Worm (Caenorhabditis elegans): ENCODE data around the gene K10C9.7.

K10C9.7 gene

ce11 chrV:1060219-1060863, 7.0 kb downstream of the K10C9.7 start (continued):
- TF ChIP-seq dpl-1 (GFP tag; optimal IDR thresholded peaks at IDR 0.05) (peak in 1 of 3 experiments; percentile 30), rnt-1 (tag; optimal IDR thresholded peaks at IDR 0.05) (peak; percentile 47), efl-3 (GFP tag; optimal IDR thresholded peaks at IDR 0.05) (no peak), jun-1 (tag; optimal IDR thresholded peaks at IDR 0.05) (no peak), nhr-90 (tag; optimal IDR thresholded peaks at IDR 0.05; ENCODE audit: poor library complexity) (peak; percentile 49), irx-1 (tag; optimal IDR thresholded peaks at IDR 0.05) (no peak), lir-3 (tag; optimal IDR thresholded peaks at IDR 0.05; ENCODE audit: poor library complexity) (peak; percentile 64), nhr-71 (tag; optimal IDR thresholded peaks at IDR 0.05) (peak; percentile 65), sup-37 (GFP tag; optimal IDR thresholded peaks at IDR 0.05) (no peak), dsc-1 (tag; optimal IDR thresholded peaks at IDR 0.05) (no peak), xbp-1 (tag; optimal IDR thresholded peaks at IDR 0.05) (no peak), snu-23 (GFP tag; optimal IDR thresholded peaks at IDR 0.05) (no peak), F16B12.6 (tag; optimal IDR thresholded peaks at IDR 0.05) (no peak), fkh-10 (GFP tag; optimal IDR thresholded peaks at IDR 0.05) (no peak), ceh-90 (tag; optimal IDR thresholded peaks at IDR 0.05) (peak; percentile 70), hlh-4 (tag; optimal IDR thresholded peaks at IDR 0.05) (no peak), nhr-237 (tag; optimal IDR thresholded peaks at IDR 0.05) (no peak), mep-1 (tag; optimal IDR thresholded peaks at IDR 0.05) (no peak), sptf-1 (tag; optimal IDR thresholded peaks at IDR 0.05) (no peak), isw-1 (GFP tag; IDR thresholded peaks at IDR 0.05) (no peak), lin-14 (GFP tag; optimal IDR thresholded peaks at IDR 0.05) (no peak), elt-2 (tag; optimal IDR thresholded peaks at IDR 0.05) (peak; percentile 90), fos-1 (tag; optimal IDR thresholded peaks at IDR 0.05) (no peak), ets-5 (GFP tag; IDR thresholded peaks at IDR 0.05) (no peak), lsy-2 (tag; optimal IDR thresholded peaks at IDR 0.05) (peak in 1 of 2 experiments; percentile 33), fkh-8 (tag; optimal IDR thresholded peaks at IDR 0.05) (no peak), pax-3 (tag; optimal IDR thresholded peaks at IDR 0.05) (no peak), unc-62 (GFP tag; optimal IDR thresholded peaks at IDR 0.05) (no peak), lin-35 (GFP tag; optimal IDR thresholded peaks at IDR 0.05) (peak in 1 of 2 experiments; percentile 38), nhr-47 (tag; optimal IDR thresholded peaks at IDR 0.05) (no peak), unc-86 (tag; optimal IDR thresholded peaks at IDR 0.05) (no peak), snpc-4 (tag; optimal IDR thresholded peaks at IDR 0.05) (no peak), nhr-19 (GFP tag; conservative IDR thresholded peaks at IDR 0.05) (no peak; the same call in 1 of the 2 replicates), nhr-28 (tag; optimal IDR thresholded peaks at IDR 0.05) (no peak), pag-3 (tag; optimal IDR thresholded peaks at IDR 0.05; ENCODE audit: borderline replicate concordance, insufficient read depth) (no peak), ces-1 (GFP tag; optimal IDR thresholded peaks at IDR 0.05) (no peak), hpl-2 (GFP tag; optimal IDR thresholded peaks at IDR 0.05) (no peak), ama-1 (optimal IDR thresholded peaks at IDR 0.05) (no peak), ceh-63 (GFP tag; optimal IDR thresholded peaks at IDR 0.05) (no peak), tlp-1 (tag; optimal IDR thresholded peaks at IDR 0.05) (no peak), pqm-1 (tag; optimal IDR thresholded peaks at IDR 0.05) (peak; percentile 52), ztf-11 (tag; optimal IDR thresholded peaks at IDR 0.05) (no peak), aly-2 (tag; optimal IDR thresholded peaks at IDR 0.05) (no peak), swsn-7 (tag; optimal IDR thresholded peaks at IDR 0.05) (no peak), tbx-2 (tag; optimal IDR thresholded peaks at IDR 0.05) (peak; percentile 18)
